Fruit fly (Drosophila melanogaster) whole organism, embryonic: ENCODE measurements around the gene Mct1.
A peak's percentile ranks its signal among the peaks of the same experiment; 100 is the strongest.

ENCODE experiments used
- Bgb ChIP-seq: fragments of 200-800 bp; sonication (Bioruptor generic); IDR thresholded peaks from 2 replicates; pipeline ENCODE4 v1.3.6; 2022; ENCODE audit warnings: missing biosample characterization, missing genetic modification characterization; ENCODE audit not compliant: partially characterized antibody
- BtbVII ChIP-seq: fragments of 200-800 bp; sonication (Bioruptor generic); optimal IDR thresholded peaks from 3 replicates; lab custom pipeline; 2017; ENCODE audit warnings: missing biosample characterization, mild to moderate bottlenecking, missing genetic modification characterization
- CG11695 ChIP-seq: fragments of 200-800 bp; sonication (Bioruptor generic); IDR thresholded peaks from 3 replicates; pipeline ENCODE4 v1.3.6; 2022; ENCODE audit warnings: missing biosample characterization, missing genetic modification characterization
- CG12219 ChIP-seq: fragments of 200-800 bp; sonication (Bioruptor generic); optimal IDR thresholded peaks from 3 replicates; lab custom pipeline; 2018; ENCODE audit warnings: missing biosample characterization, mild to moderate bottlenecking, missing genetic modification characterization
- CG12299 ChIP-seq: fragments of 200-800 bp; sonication (Bioruptor generic); optimal IDR thresholded peaks from 2 replicates; lab custom pipeline; 2018; ENCODE audit warnings: missing biosample characterization, mild to moderate bottlenecking, missing genetic modification characterization
- CG12769 ChIP-seq: fragments of 200-800 bp; sonication (Bioruptor generic); optimal IDR thresholded peaks from 2 replicates; lab custom pipeline; 2019; ENCODE audit warnings: missing biosample characterization, mild to moderate bottlenecking, missing genetic modification characterization, moderate library complexity
- CG14014 ChIP-seq: fragments of 200-800 bp; sonication (Bioruptor generic); IDR thresholded peaks from 2 replicates; pipeline ENCODE4 v1.3.6; 2022; ENCODE audit warnings: missing biosample characterization, missing genetic modification characterization
- CG17802 ChIP-seq: fragments of 200-800 bp; sonication (Bioruptor generic); optimal IDR thresholded peaks from 2 replicates; lab custom pipeline; 2018; ENCODE audit warnings: missing biosample characterization, mild to moderate bottlenecking, missing genetic modification characterization, moderate library complexity
- CG17829 ChIP-seq: fragments of 200-800 bp; optimal IDR thresholded peaks from 2 replicates; lab custom pipeline; 2019; ENCODE audit warnings: missing biosample characterization, mild to moderate bottlenecking, missing genetic modification characterization, moderate library complexity
- CG18262 ChIP-seq: fragments of 200-800 bp; optimal IDR thresholded peaks from 3 replicates; lab custom pipeline; 2019; ENCODE audit warnings: missing biosample characterization, mild to moderate bottlenecking, missing genetic modification characterization, moderate library complexity
- CG2120 ChIP-seq: fragments of 200-800 bp; sonication (Bioruptor generic); optimal IDR thresholded peaks from 3 replicates; lab custom pipeline; 2016; ENCODE audit warnings: missing biosample characterization, missing genetic modification characterization
- CG4328 ChIP-seq: fragments of 200-800 bp; sonication (Bioruptor generic); optimal IDR thresholded peaks from 3 replicates; lab custom pipeline; 2017; ENCODE audit warnings: missing biosample characterization, missing genetic modification reagents, missing genetic modification characterization
- CG4820 ChIP-seq: fragments of 200-800 bp; sonication (Bioruptor generic); optimal IDR thresholded peaks from 3 replicates; lab custom pipeline; 2016; ENCODE audit warnings: missing biosample characterization, missing genetic modification characterization
- CG4854 ChIP-seq: fragments of 200-800 bp; sonication (Bioruptor generic); optimal IDR thresholded peaks from 2 replicates; lab custom pipeline; 2016; ENCODE audit warnings: missing biosample characterization, missing genetic modification characterization, inconsistent platforms
- CG8281 ChIP-seq: fragments of 200-800 bp; sonication (Bioruptor generic); optimal IDR thresholded peaks from 2 replicates; lab custom pipeline; 2018; ENCODE audit warnings: missing biosample characterization, mild to moderate bottlenecking, missing genetic modification characterization, moderate library complexity
- CG8290 ChIP-seq, 3 experiments: fragments of 200-800 bp; sonication (Bioruptor generic); optimal IDR thresholded peaks; 2 replicates each; lab custom pipeline; 2016 to 2019; ENCODE audit warnings: missing biosample characterization in 3 of 3, missing genetic modification characterization in 3 of 3, mild to moderate bottlenecking in 2 of 3, moderate library complexity in 1 of 3
- CG9727 ChIP-seq: fragments of 200-800 bp; sonication (Bioruptor generic); optimal IDR thresholded peaks from 3 replicates; lab custom pipeline; 2017; ENCODE audit warnings: missing biosample characterization, mild to moderate bottlenecking, missing genetic modification characterization
- Camta ChIP-seq: fragments of 200-800 bp; sonication (Bioruptor generic); optimal IDR thresholded peaks from 2 replicates; lab custom pipeline; 2016; ENCODE audit warnings: missing biosample characterization, missing genetic modification characterization
- Doc2 ChIP-seq: fragments of 200-800 bp; sonication (Bioruptor generic); IDR thresholded peaks from 2 replicates; pipeline ENCODE4 v1.3.6; 2022; ENCODE audit warnings: missing biosample characterization, missing genetic modification characterization
- Dp ChIP-seq: fragments of 200-800 bp; sonication (Bioruptor generic); optimal IDR thresholded peaks from 2 replicates; lab custom pipeline; 2018; ENCODE audit warnings: missing biosample characterization, mild to moderate bottlenecking, missing genetic modification characterization, moderate library complexity
- HLH54F ChIP-seq: fragments of 200-800 bp; sonication (Bioruptor generic); optimal IDR thresholded peaks from 3 replicates; lab custom pipeline; 2016; ENCODE audit warnings: missing biosample characterization, missing genetic modification characterization
- Med ChIP-seq: fragments of 200-800 bp; sonication (Bioruptor generic); peaks from one replicate; lab custom pipeline; 2016; ENCODE audit warnings: missing biosample characterization, missing genetic modification characterization, mild to moderate bottlenecking, inconsistent platforms, moderate library complexity
- NC2α ChIP-seq: fragments of 200-800 bp; sonication (Bioruptor generic); optimal IDR thresholded peaks from 2 replicates; lab custom pipeline; 2016; ENCODE audit warnings: missing biosample characterization, missing genetic modification characterization
- NFAT ChIP-seq: fragments of 200-800 bp; sonication (Bioruptor generic); IDR thresholded peaks from 2 replicates; pipeline ENCODE4 v1.3.6; 2022; ENCODE audit warnings: missing biosample characterization, missing genetic modification characterization
- Nf-YA ChIP-seq: fragments of 200-800 bp; sonication (Bioruptor generic); IDR thresholded peaks from 2 replicates; pipeline ENCODE4 v1.3.6; 2022; ENCODE audit warnings: missing biosample characterization, missing genetic modification characterization
- Oli ChIP-seq: fragments of 200-800 bp; sonication (Bioruptor generic); optimal IDR thresholded peaks from 2 replicates; lab custom pipeline; 2018; ENCODE audit warnings: missing biosample characterization, mild to moderate bottlenecking, missing genetic modification characterization, moderate library complexity
- Poxn ChIP-seq: fragments of 200-800 bp; sonication (Bioruptor generic); IDR thresholded peaks from 2 replicates; pipeline ENCODE4 v1.3.6; 2022; ENCODE audit warnings: missing biosample characterization, missing genetic modification characterization
- Ptx1 ChIP-seq: fragments of 200-800 bp; sonication (Bioruptor generic); IDR thresholded peaks from 2 replicates; pipeline ENCODE4 v1.3.6; 2022; ENCODE audit warnings: missing biosample characterization, missing genetic modification characterization
- ap ChIP-seq: fragments of 200-800 bp; sonication (Bioruptor generic); IDR thresholded peaks from 2 replicates; pipeline ENCODE4 v1.3.6; 2022; ENCODE audit warnings: missing biosample characterization, missing genetic modification characterization
- bab2 ChIP-seq: fragments of 200-800 bp; sonication (Bioruptor generic); optimal IDR thresholded peaks from 2 replicates; lab custom pipeline; 2016; ENCODE audit warnings: missing biosample characterization, missing genetic modification characterization
- cad ChIP-seq: fragments of >200 bp; optimal IDR thresholded peaks from 2 replicates; lab custom pipeline; 2017; ENCODE audit warnings: missing biosample characterization, missing genetic modification characterization
- cato ChIP-seq: fragments of 200-800 bp; sonication (Bioruptor generic); optimal IDR thresholded peaks from 2 replicates; lab custom pipeline; 2016; ENCODE audit warnings: missing biosample characterization, missing genetic modification characterization, borderline replicate concordance
- crp ChIP-seq, 2 experiments: fragments of 200-800 bp; sonication (Bioruptor generic); optimal IDR thresholded peaks; 2 replicates in 1 of 2; 3 replicates in 1 of 2; lab custom pipeline; 2017; ENCODE audit warnings: missing biosample characterization in 2 of 2, missing genetic modification characterization in 2 of 2, mild to moderate bottlenecking in 1 of 2, moderate library complexity in 1 of 2
- dimm ChIP-seq: fragments of 200-800 bp; sonication (Bioruptor generic); IDR thresholded peaks from 2 replicates; pipeline ENCODE4 v1.3.6; 2022; ENCODE audit warnings: missing biosample characterization, missing genetic modification characterization
- disco-r ChIP-seq: fragments of 200-800 bp; sonication (Bioruptor generic); optimal IDR thresholded peaks from 2 replicates; lab custom pipeline; 2016; ENCODE audit warnings: missing biosample characterization, missing genetic modification characterization
- gce ChIP-seq: fragments of 200-800 bp; sonication (Bioruptor generic); IDR thresholded peaks from 3 replicates; pipeline ENCODE4 v1.3.6; 2022; ENCODE audit warnings: missing biosample characterization, missing genetic modification characterization
- gcm ChIP-seq: fragments of 200-800 bp; sonication (Bioruptor generic); optimal IDR thresholded peaks from 2 replicates; lab custom pipeline; 2019; ENCODE audit warnings: missing biosample characterization, mild to moderate bottlenecking, missing genetic modification characterization, moderate library complexity
- grn ChIP-seq: fragments of 200-800 bp; sonication (Bioruptor generic); optimal IDR thresholded peaks from 3 replicates; lab custom pipeline; 2017; ENCODE audit warnings: missing biosample characterization, missing genetic modification characterization
- gt ChIP-seq: fragments of 200-800 bp; sonication (Bioruptor generic); IDR thresholded peaks from 2 replicates; pipeline ENCODE4 v1.3.6; 2022; ENCODE audit warnings: missing biosample characterization, missing genetic modification characterization
- hbn ChIP-seq: fragments of 200-800 bp; sonication (Bioruptor generic); IDR thresholded peaks from 2 replicates; pipeline ENCODE4 v1.3.6; 2022; ENCODE audit warnings: missing biosample characterization, missing genetic modification characterization; ENCODE audit not compliant: partially characterized antibody
- klu ChIP-seq: fragments of 200-800 bp; sonication (Bioruptor generic); IDR thresholded peaks from 2 replicates; pipeline ENCODE4 v1.3.6; 2022; ENCODE audit warnings: missing biosample characterization, missing genetic modification characterization
- lola ChIP-seq, 3 experiments: fragments of >200 bp in 2 of 3; fragments of 200-800 bp in 1 of 3; sonication (Bioruptor generic) in 1 of 3; optimal IDR thresholded peaks; 2 replicates each; lab custom pipeline; 2017 to 2019; ENCODE audit warnings: missing biosample characterization in 3 of 3, missing genetic modification characterization in 3 of 3, mild to moderate bottlenecking in 1 of 3, moderate library complexity in 1 of 3
- prd ChIP-seq, 3 experiments: fragments of >200 bp in 2 of 3; fragments of 200-800 bp in 1 of 3; sonication (Bioruptor generic) in 1 of 3; optimal IDR thresholded peaks in 2 of 3; IDR thresholded peaks in 1 of 3; 2 replicates in 2 of 3; 3 replicates in 1 of 3; pipeline versions ENCODE4 v1.3.6 to Lab custom; 2017 to 2022; ENCODE audit warnings: missing biosample characterization in 1 of 3, missing genetic modification characterization in 1 of 3
- run ChIP-seq: fragments of 200-800 bp; sonication (Bioruptor generic); optimal IDR thresholded peaks from 3 replicates; lab custom pipeline; 2018; ENCODE audit warnings: missing biosample characterization, mild to moderate bottlenecking, missing genetic modification characterization
- sens ChIP-seq: fragments of 200-800 bp; sonication (Bioruptor generic); peaks from one replicate; lab custom pipeline; 2016; ENCODE audit warnings: missing biosample characterization, missing genetic modification characterization
- shn ChIP-seq: fragments of 200-800 bp; sonication (Bioruptor generic); optimal IDR thresholded peaks from 3 replicates; lab custom pipeline; 2016; ENCODE audit warnings: missing biosample characterization, missing genetic modification characterization
- sqz ChIP-seq: fragments of 200-800 bp; sonication (Bioruptor generic); optimal IDR thresholded peaks from 3 replicates; lab custom pipeline; 2018; ENCODE audit warnings: missing biosample characterization, mild to moderate bottlenecking, missing genetic modification characterization
- stc ChIP-seq: fragments of 200-800 bp; sonication (Bioruptor generic); IDR thresholded peaks from 2 replicates; pipeline ENCODE4 v1.3.6; 2022; ENCODE audit warnings: missing biosample characterization, missing genetic modification characterization
- tio ChIP-seq: fragments of 200-800 bp; sonication (Bioruptor generic); optimal IDR thresholded peaks from 2 replicates; lab custom pipeline; 2017; ENCODE audit warnings: missing biosample characterization, missing genetic modification characterization, inconsistent platforms
- zf30C ChIP-seq: fragments of 200-800 bp; sonication (Bioruptor generic); optimal IDR thresholded peaks from 3 replicates; lab custom pipeline; 2018; ENCODE audit warnings: missing biosample characterization, mild to moderate bottlenecking, missing genetic modification characterization

The Mct1 gene

DNA sequence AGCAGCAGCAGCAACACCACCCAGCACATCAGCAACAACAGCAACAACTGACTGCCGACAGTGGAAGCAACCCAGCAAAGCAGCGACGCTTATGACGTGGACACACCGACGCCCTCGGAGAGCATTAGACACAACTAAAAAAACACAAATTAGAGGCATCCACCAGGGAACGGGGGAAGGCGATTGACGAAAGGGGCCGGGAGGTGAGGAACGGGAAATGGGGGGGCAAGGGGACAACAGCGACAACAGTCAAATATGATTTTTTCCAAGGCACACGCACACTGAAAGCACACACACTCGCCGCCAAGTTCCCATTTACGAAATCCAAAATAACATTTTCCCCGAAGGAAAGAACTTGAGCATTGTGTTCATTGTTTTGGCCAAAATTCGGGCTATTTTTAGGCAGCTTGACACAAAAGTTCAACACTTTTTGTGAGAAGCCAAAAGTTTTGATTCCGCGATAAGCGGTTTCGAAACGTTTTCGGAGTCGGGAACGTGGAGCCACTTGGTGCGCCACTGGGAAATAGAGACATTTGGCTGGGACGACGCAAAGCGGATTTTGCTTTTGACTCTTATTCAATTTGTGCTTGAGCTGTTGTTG lies 19.8 kb downstream of the Mct1 start (continued):
- no peak for TF ChIP-seq HLH54F (GFP tag; lab: Kevin White, UChicago)
- no peak for TF ChIP-seq gce
- no peak for TF ChIP-seq sqz (GFP tag; lab: Kevin White, UChicago)
- no peak for TF ChIP-seq CG4820 (GFP tag; lab: Kevin White, UChicago)
- TF ChIP-seq CG12219 (GFP tag; lab: Kevin White, UChicago): no peak
- no peak for TF ChIP-seq NC2α
- TF ChIP-seq grn (GFP tag; lab: Kevin White, UChicago): no peak
- TF ChIP-seq CG17829: no peak
- TF ChIP-seq Bgb (GFP tag; lab: Robert Waterston, UW): no peak
- no peak for TF ChIP-seq ap (GFP tag; lab: Robert Waterston, UW)
- no peak for TF ChIP-seq bab2 (GFP tag; lab: Kevin White, UChicago)
- TF ChIP-seq run (tag; lab: Kevin White, UChicago): no peak
- peak; percentile 74 for TF ChIP-seq Med
- no peak for TF ChIP-seq CG8281 (tag; lab: Kevin White, UChicago)
- TF ChIP-seq zf30C: no peak
- no peak for TF ChIP-seq gcm (GFP tag; lab: Kevin White, UChicago)
- TF ChIP-seq stc (GFP tag; lab: Robert Waterston, UW): no peak
- no peak for TF ChIP-seq crp (GFP tag; optimal IDR thresholded peaks at IDR 0.05; lab: Kevin White, UChicago)
- no peak for TF ChIP-seq Oli (tag; lab: Kevin White, UChicago)
- TF ChIP-seq cad (GFP tag; lab: Kevin White, UChicago): no peak
- TF ChIP-seq dimm (GFP tag; lab: Robert Waterston, UW): no peak
- no peak for TF ChIP-seq lola (GFP tag; optimal IDR thresholded peaks at IDR 0.05; lab: Kevin White, UChicago)
- 0 out of 2 replicates have a peak, but pooled peaks have one; percentile 13 for TF ChIP-seq CG14014 (GFP tag; lab: Robert Waterston, UW)
- TF ChIP-seq gt (GFP tag; lab: Robert Waterston, UW): no peak
- TF ChIP-seq CG4854 (GFP tag; lab: Kevin White, UChicago): no peak
- no peak for TF ChIP-seq shn (GFP tag; lab: Kevin White, UChicago)
- TF ChIP-seq Doc2 (GFP tag; lab: Robert Waterston, UW): no peak
- peak; percentile 65 for TF ChIP-seq Ptx1 (GFP tag; lab: Robert Waterston, UW)
- no peak for TF ChIP-seq Dp (GFP tag; lab: Kevin White, UChicago)
- TF ChIP-seq CG12769 (tag; lab: Kevin White, UChicago): peak; percentile 81
- no peak for TF ChIP-seq NFAT
- no peak for TF ChIP-seq CG8290 (GFP tag; optimal IDR thresholded peaks at IDR 0.05; lab: Kevin White, UChicago)
- no peak for TF ChIP-seq CG8290 (tag; optimal IDR thresholded peaks at IDR 0.05; lab: Kevin White, UChicago)
- no peak for TF ChIP-seq Camta (GFP tag; lab: Kevin White, UChicago)
- no peak for TF ChIP-seq tio
- TF ChIP-seq BtbVII (GFP tag; lab: Kevin White, UChicago): no peak
- peak; percentile 23 for TF ChIP-seq CG2120 (GFP tag; lab: Kevin White, UChicago)
- TF ChIP-seq cato: no peak
- no peak for TF ChIP-seq disco-r
- no peak for TF ChIP-seq klu (GFP tag; lab: Robert Waterston, UW)
- TF ChIP-seq Nf-YA (GFP tag; lab: Robert Waterston, UW): no peak
- TF ChIP-seq CG9727: no peak
- TF ChIP-seq sens (GFP tag; lab: Kevin White, UChicago): no peak
- TF ChIP-seq CG11695 (GFP tag; lab: Robert Waterston, UW): no peak
- TF ChIP-seq Poxn (GFP tag; lab: Robert Waterston, UW): no peak
- TF ChIP-seq CG18262 (tag; lab: Kevin White, UChicago): no peak
- TF ChIP-seq prd (optimal IDR thresholded peaks at IDR 0.05; lab: Kevin White, UChicago): no peak
- TF ChIP-seq prd (GFP tag; IDR thresholded peaks at IDR 0.05; lab: Robert Waterston, UW): peak; percentile 43; the same call in 1 of the 3 replicates
- no peak for TF ChIP-seq CG4328
- TF ChIP-seq hbn (GFP tag; lab: Robert Waterston, UW): no peak
- TF ChIP-seq CG12299: no peak
- TF ChIP-seq CG17802 (tag; lab: Kevin White, UChicago): no peak
